Worm (Caenorhabditis elegans): ENCODE measurements around the gene C25F9.16.
A peak's percentile ranks its signal among the peaks of the same experiment; 100 is the strongest.

C25F9.16 gene

DNA sequence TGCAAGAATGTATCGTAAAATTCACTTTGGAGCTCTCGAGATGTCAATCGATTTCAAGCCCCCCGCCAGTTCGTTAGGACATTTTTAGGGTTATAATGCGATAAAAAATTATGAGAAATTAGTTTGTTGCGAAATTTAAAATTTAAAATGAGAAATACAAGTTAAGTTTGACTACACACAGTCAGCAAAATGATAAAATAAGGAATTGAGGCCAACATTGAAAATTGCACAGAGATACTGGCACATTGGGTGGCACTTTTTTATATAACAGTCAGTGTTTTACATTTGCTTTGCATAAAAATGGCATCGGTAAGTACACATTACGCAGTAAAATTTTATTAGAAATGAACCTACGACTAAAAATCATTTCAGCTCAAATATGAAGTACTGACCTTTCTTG lies 33.9 kb downstream of the C25F9.16 start, which contains the start of gene Y43F8B.12:
TSS of gene Y43F8B.12 (plus strand) at position 301 of the 400 bp plus-strand sequence.
- no peak for TF ChIP-seq ZK337.2 (GFP tag; IDR thresholded peaks at IDR 0.05)
- no peak for TF ChIP-seq hlh-11 (tag; optimal IDR thresholded peaks at IDR 0.05)
- TF ChIP-seq dmd-8 (GFP tag; IDR thresholded peaks at IDR 0.05) = no peak
- TF ChIP-seq zfp-2 (tag; optimal IDR thresholded peaks at IDR 0.05) = no peak
- TF ChIP-seq tra-1 (GFP tag; IDR thresholded peaks at IDR 0.05) = no peak
- TF ChIP-seq lsy-2 (tag; optimal IDR thresholded peaks at IDR 0.05) = no peak
- TF ChIP-seq daf-12 (tag; optimal IDR thresholded peaks at IDR 0.05) = no peak

DNA sequence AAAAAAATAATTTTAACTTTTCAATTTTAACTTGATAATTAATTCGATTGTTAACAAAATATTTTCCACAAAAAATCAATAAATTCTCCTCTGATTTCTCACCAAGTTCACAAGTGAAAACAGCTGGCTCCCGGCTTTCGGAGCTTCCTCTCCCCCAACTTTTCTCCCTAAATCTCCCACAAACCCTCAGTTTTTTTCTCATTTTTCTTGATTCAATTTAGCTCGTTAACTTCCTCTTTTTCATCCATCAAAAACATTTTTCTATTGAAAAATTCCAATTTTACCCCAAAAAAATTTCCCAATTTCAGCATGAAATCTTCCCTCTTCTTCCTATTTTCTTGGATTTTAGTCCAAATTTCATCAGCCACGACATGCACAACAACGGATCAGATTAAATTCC lies 36.2 kb downstream of the C25F9.16 start, which contains the start of gene Y43F8B.11:
TSS of gene Y43F8B.11 (plus strand) at position 301 of the 400 bp plus-strand sequence.
- TF ChIP-seq nhr-41 (GFP tag; IDR thresholded peaks at IDR 0.05) = no peak
- TF ChIP-seq nhr-6 (tag; optimal IDR thresholded peaks at IDR 0.05) = no peak
- TF ChIP-seq set-16 (GFP tag; IDR thresholded peaks at IDR 0.05) = no peak
- TF ChIP-seq egl-27 (tag; optimal IDR thresholded peaks at IDR 0.05) = no peak
- TF ChIP-seq cey-2 (tag; optimal IDR thresholded peaks at IDR 0.05; ENCODE audit: borderline replicate concordance, insufficient read depth) = no peak
- no peak for TF ChIP-seq aly-2 (tag; optimal IDR thresholded peaks at IDR 0.05)
- peak; percentile 62 for TF ChIP-seq aha-1 (tag)
- no peak for TF ChIP-seq madf-5 (GFP tag; IDR thresholded peaks at IDR 0.05)

DNA sequence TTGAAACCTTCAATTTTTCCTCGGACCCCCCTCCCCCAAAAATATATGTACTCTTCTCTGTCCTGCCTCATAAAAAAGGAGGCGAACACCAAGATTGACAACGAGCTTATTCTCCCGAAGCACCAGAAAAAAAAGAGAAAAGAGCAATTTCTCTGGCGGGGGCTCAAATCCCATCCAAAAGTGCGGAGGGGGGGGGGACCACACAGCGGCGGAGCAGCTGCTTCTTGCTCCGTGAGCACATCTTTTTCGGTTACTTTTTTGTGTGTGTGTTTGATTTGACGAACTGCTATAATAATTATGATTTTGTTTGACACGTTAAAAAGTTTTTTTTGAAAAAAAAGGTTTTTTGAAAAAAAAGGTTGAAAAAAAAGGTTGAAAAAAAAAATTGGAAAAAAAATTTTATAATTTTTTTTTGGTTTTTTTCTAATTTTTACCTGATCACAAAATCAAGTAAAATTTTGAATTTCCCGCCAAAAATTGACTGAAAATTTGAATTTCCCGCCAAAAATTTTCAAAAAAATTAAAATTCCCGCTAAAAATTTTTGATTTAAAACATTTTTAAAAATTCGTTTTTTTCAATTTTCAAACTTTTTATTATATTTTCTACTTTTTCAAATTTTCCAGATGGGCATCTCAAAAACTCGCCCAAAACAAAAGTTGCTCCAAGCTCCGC lies 39.8 kb downstream of the C25F9.16 start, which contains the start of gene Y43F8B.10:
TSS of gene Y43F8B.10 (plus strand) at position 623 of the 673 bp plus-strand sequence.
- TF ChIP-seq set-16 (GFP tag; IDR thresholded peaks at IDR 0.05) (peak; percentile 52; the same call in 1 of the 2 replicates), unc-62 (GFP tag; optimal IDR thresholded peaks at IDR 0.05 in 1 of 2) (no peak), unc-62 (tag; optimal IDR thresholded peaks at IDR 0.05) (no peak)

DNA sequence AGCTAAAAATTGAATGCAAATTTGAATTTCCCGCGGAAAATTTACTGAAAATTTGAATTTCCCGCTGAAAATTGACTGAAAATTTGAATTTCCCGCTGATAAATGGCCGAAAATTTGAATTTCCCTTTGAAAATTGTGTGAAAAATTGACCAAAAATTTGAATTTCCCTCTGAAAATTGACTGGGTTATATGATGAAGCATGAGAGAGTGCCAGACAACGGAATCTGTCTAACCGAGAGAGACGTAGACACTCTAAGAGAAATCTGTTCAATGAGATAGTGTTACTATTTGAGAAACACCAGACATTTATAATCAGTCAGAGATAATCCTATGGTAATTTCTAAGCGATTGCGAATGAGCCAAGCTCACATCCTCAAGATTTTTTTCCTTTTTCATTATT lies 43.1 kb downstream of the C25F9.16 start:
- no peak for TF ChIP-seq ceh-82 (tag; optimal IDR thresholded peaks at IDR 0.05)
- TF ChIP-seq madf-5 (GFP tag; IDR thresholded peaks at IDR 0.05) = no peak
- TF ChIP-seq daf-16 (GFP tag; optimal IDR thresholded peaks at IDR 0.05) = no peak
- no peak for TF ChIP-seq daf-16 (tag; optimal IDR thresholded peaks at IDR 0.05)
- TF ChIP-seq lin-38 (GFP tag; IDR thresholded peaks at IDR 0.05) = no peak
- no peak for TF ChIP-seq ceh-62 (tag; optimal IDR thresholded peaks at IDR 0.05)
- no peak for TF ChIP-seq nhr-237 (tag; optimal IDR thresholded peaks at IDR 0.05)
- TF ChIP-seq zfp-2 (tag; optimal IDR thresholded peaks at IDR 0.05) = no peak
- no peak for TF ChIP-seq Y75B8A.6 (GFP tag; IDR thresholded peaks at IDR 0.05)

DNA sequence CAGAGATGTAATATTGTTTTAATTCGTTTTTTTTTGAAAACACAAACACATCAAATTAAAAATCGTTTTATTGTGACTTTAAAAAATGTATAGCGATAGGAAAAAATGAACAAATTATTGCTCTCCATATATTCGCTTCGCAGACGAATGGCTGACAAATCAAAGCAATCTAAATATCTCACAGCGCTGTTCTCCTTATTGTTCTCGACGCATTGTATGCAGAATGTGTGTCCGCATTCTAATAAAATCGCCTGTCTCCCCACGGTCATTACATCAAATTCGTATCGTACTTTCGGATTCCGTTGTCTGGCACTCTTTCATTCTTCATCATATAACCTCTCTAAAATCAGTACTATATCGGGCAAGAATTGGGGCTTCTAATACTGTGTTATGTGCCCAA lies 43.7 kb downstream of the C25F9.16 start, which contains the start of gene Y43F8B.9:
TSS of gene Y43F8B.9 (plus strand) at position 301 of the 400 bp plus-strand sequence.
- TF ChIP-seq T20F7.1 (GFP tag; optimal IDR thresholded peaks at IDR 0.05) = no peak
- no peak for TF ChIP-seq madf-9 (GFP tag; conservative IDR thresholded peaks at IDR 0.05)
- TF ChIP-seq hmg-1.1 (GFP tag; IDR thresholded peaks at IDR 0.05) = no peak
- TF ChIP-seq D1046.2 (GFP tag; IDR thresholded peaks at IDR 0.05) = no peak

DNA sequence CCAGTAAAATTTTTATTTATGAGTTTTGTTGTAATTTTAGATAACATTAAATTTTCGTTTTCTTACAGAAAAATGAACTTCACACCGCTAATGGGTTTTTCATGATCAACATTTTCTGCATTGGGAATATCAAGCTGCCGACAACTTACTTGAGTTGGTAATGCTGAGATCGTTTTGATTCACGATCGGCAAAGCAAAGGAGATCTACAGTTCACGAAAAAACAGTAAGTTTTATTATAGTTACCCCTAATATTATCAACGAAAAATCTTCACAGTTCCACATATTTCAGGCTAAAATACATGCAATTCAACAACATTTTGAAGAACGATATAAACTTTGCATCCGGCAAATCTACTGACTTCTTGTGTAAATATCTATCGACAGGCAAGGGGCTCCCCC lies 48.3 kb downstream of the C25F9.16 start, which contains the start of gene Y43F8B.22:
TSS of gene Y43F8B.22 (plus strand) at position 301 of the 400 bp plus-strand sequence.
- TF ChIP-seq zfp-3 (GFP tag; conservative IDR thresholded peaks at IDR 0.05) (no peak), mes-2 (tag; optimal IDR thresholded peaks at IDR 0.05; ENCODE audit: poor library complexity, severe bottlenecking) (no peak), aha-1 (tag) (peak; percentile 68)
